Fruit fly (Drosophila melanogaster) whole organism, embryonic: ENCODE measurements around the gene Slimp.

Experiments used
- Atf-2 ChIP-seq: fragments of 200-800 bp; sonication (Bioruptor generic); optimal IDR thresholded peaks from 2 replicates; lab custom pipeline; 2016; ENCODE audit warnings: missing biosample characterization, missing genetic modification characterization
- B-H1 ChIP-seq: fragments of 200-800 bp; sonication (Bioruptor generic); IDR thresholded peaks from 3 replicates; pipeline ENCODE4 v1.3.6; 2022; ENCODE audit warnings: missing biosample characterization, missing genetic modification characterization
- BtbVII ChIP-seq: fragments of 200-800 bp; sonication (Bioruptor generic); optimal IDR thresholded peaks from 3 replicates; lab custom pipeline; 2017; ENCODE audit warnings: missing biosample characterization, mild to moderate bottlenecking, missing genetic modification characterization
- CG11504 ChIP-seq: fragments of 200-800 bp; sonication (Bioruptor generic); optimal IDR thresholded peaks from 3 replicates; lab custom pipeline; 2019; ENCODE audit warnings: missing biosample characterization, mild to moderate bottlenecking, missing genetic modification characterization, moderate library complexity
- CG11695 ChIP-seq: fragments of 200-800 bp; sonication (Bioruptor generic); IDR thresholded peaks from 3 replicates; pipeline ENCODE4 v1.3.6; 2022; ENCODE audit warnings: missing biosample characterization, missing genetic modification characterization
- CG12299 ChIP-seq: fragments of 200-800 bp; sonication (Bioruptor generic); optimal IDR thresholded peaks from 2 replicates; lab custom pipeline; 2018; ENCODE audit warnings: missing biosample characterization, mild to moderate bottlenecking, missing genetic modification characterization
- CG1233 ChIP-seq: fragments of 200-800 bp; sonication (Bioruptor generic); optimal IDR thresholded peaks from 4 replicates; lab custom pipeline; 2018; ENCODE audit warnings: missing biosample characterization, mild to moderate bottlenecking, missing genetic modification characterization
- CG14441 ChIP-seq: fragments of 200-800 bp; sonication (Bioruptor generic); IDR thresholded peaks from 2 replicates; pipeline ENCODE4 v1.3.6; 2022; ENCODE audit warnings: missing biosample characterization, missing genetic modification characterization
- CG15269 ChIP-seq: fragments of 200-800 bp; sonication (Bioruptor generic); optimal IDR thresholded peaks from 2 replicates; lab custom pipeline; 2018; ENCODE audit warnings: missing biosample characterization, mild to moderate bottlenecking, missing genetic modification characterization, moderate library complexity
- CG16815 ChIP-seq: fragments of 200-800 bp; sonication (Bioruptor generic); optimal IDR thresholded peaks from 3 replicates; lab custom pipeline; 2017; ENCODE audit warnings: missing biosample characterization, mild to moderate bottlenecking, missing genetic modification characterization
- CG17361 ChIP-seq: fragments of 200-800 bp; sonication (Bioruptor generic); IDR thresholded peaks from 3 replicates; pipeline ENCODE4 v1.3.6; 2022; ENCODE audit warnings: missing biosample characterization, missing genetic modification characterization
- CG18262 ChIP-seq: fragments of 200-800 bp; optimal IDR thresholded peaks from 3 replicates; lab custom pipeline; 2019; ENCODE audit warnings: missing biosample characterization, mild to moderate bottlenecking, missing genetic modification characterization, moderate library complexity
- CG3995 ChIP-seq: fragments of 200-800 bp; sonication (Bioruptor generic); optimal IDR thresholded peaks from 3 replicates; lab custom pipeline; 2016; ENCODE audit warnings: missing biosample characterization, missing genetic modification characterization
- CG4282 ChIP-seq: fragments of 200-800 bp; sonication (Bioruptor generic); optimal IDR thresholded peaks from 2 replicates; lab custom pipeline; 2016; ENCODE audit warnings: missing biosample characterization, missing genetic modification characterization
- CG6683 ChIP-seq: fragments of 200-800 bp; sonication (Bioruptor generic); optimal IDR thresholded peaks from 2 replicates; lab custom pipeline; 2017; ENCODE audit warnings: missing biosample characterization, mild to moderate bottlenecking, missing genetic modification characterization, missing genetic modification reagents
- CG6813 ChIP-seq: fragments of 200-800 bp; sonication (Bioruptor generic); optimal IDR thresholded peaks from 2 replicates; lab custom pipeline; 2017; ENCODE audit warnings: missing biosample characterization, missing genetic modification characterization, mild to moderate bottlenecking, moderate library complexity, missing genetic modification reagents
- CG7357 ChIP-seq: fragments of 200-800 bp; sonication (Bioruptor generic); IDR thresholded peaks from 3 replicates; pipeline ENCODE4 v1.3.6; 2022; ENCODE audit warnings: missing biosample characterization, missing genetic modification characterization
- CG7786 ChIP-seq: fragments of 200-800 bp; sonication (Bioruptor generic); optimal IDR thresholded peaks from 2 replicates; lab custom pipeline; 2016; ENCODE audit warnings: missing biosample characterization, missing genetic modification characterization
- CG8290 ChIP-seq, 3 experiments: fragments of 200-800 bp; sonication (Bioruptor generic); optimal IDR thresholded peaks; 2 replicates each; lab custom pipeline; 2016 to 2019; ENCODE audit warnings: missing biosample characterization in 3 of 3, missing genetic modification characterization in 3 of 3, mild to moderate bottlenecking in 2 of 3, moderate library complexity in 1 of 3
- CG9727 ChIP-seq: fragments of 200-800 bp; sonication (Bioruptor generic); optimal IDR thresholded peaks from 3 replicates; lab custom pipeline; 2017; ENCODE audit warnings: missing biosample characterization, mild to moderate bottlenecking, missing genetic modification characterization
- D19A ChIP-seq: fragments of 200-800 bp; optimal IDR thresholded peaks from 3 replicates; lab custom pipeline; 2019; ENCODE audit warnings: missing biosample characterization, mild to moderate bottlenecking, missing genetic modification characterization, moderate library complexity
- Deaf1 ChIP-seq: fragments of 200-800 bp; optimal IDR thresholded peaks from 3 replicates; lab custom pipeline; 2019; ENCODE audit warnings: missing biosample characterization, mild to moderate bottlenecking, missing genetic modification characterization, moderate library complexity
- Doc2 ChIP-seq: fragments of 200-800 bp; sonication (Bioruptor generic); IDR thresholded peaks from 2 replicates; pipeline ENCODE4 v1.3.6; 2022; ENCODE audit warnings: missing biosample characterization, missing genetic modification characterization
- ERR ChIP-seq: fragments of 200-800 bp; sonication (Bioruptor generic); optimal IDR thresholded peaks from 2 replicates; lab custom pipeline; 2016; ENCODE audit warnings: missing biosample characterization, missing genetic modification characterization
- H2.0 ChIP-seq: fragments of 200-800 bp; sonication (Bioruptor generic); IDR thresholded peaks from 2 replicates; pipeline ENCODE4 v1.3.6; 2022; ENCODE audit warnings: missing biosample characterization, missing genetic modification characterization
- HmgD ChIP-seq: fragments of 200-800 bp; sonication (Bioruptor generic); optimal IDR thresholded peaks from 3 replicates; lab custom pipeline; 2016; ENCODE audit warnings: missing biosample characterization, missing genetic modification characterization
- Lim3 ChIP-seq: fragments of 200-800 bp; sonication (Bioruptor generic); IDR thresholded peaks from 2 replicates; pipeline ENCODE4 v1.3.6; 2022; ENCODE audit warnings: missing biosample characterization, missing genetic modification characterization
- Nf-YA ChIP-seq: fragments of 200-800 bp; sonication (Bioruptor generic); IDR thresholded peaks from 2 replicates; pipeline ENCODE4 v1.3.6; 2022; ENCODE audit warnings: missing biosample characterization, missing genetic modification characterization
- Nf-YC ChIP-seq: fragments of 200-800 bp; optimal IDR thresholded peaks from 3 replicates; lab custom pipeline; 2019; ENCODE audit warnings: missing biosample characterization, mild to moderate bottlenecking, missing genetic modification characterization, moderate library complexity
- Opbp ChIP-seq: fragments of 200-800 bp; sonication (Bioruptor generic); IDR thresholded peaks from 3 replicates; pipeline ENCODE4 v1.3.6; 2022; ENCODE audit warnings: missing biosample characterization, missing genetic modification characterization; ENCODE audit not compliant: partially characterized antibody
- Pdp1 ChIP-seq, 2 experiments: fragments of 200-800 bp; sonication (Bioruptor generic); optimal IDR thresholded peaks; 3 replicates each; lab custom pipeline; 2016; ENCODE audit warnings: missing biosample characterization in 2 of 2, missing genetic modification characterization in 2 of 2, mild to moderate bottlenecking in 1 of 2, moderate library complexity in 1 of 2
- Side ChIP-seq: fragments of 200-800 bp; sonication (Bioruptor generic); optimal IDR thresholded peaks from 2 replicates; lab custom pipeline; 2016; ENCODE audit warnings: missing biosample characterization, missing genetic modification characterization
- Taf1 ChIP-seq: fragments of 200-800 bp; sonication (Bioruptor generic); IDR thresholded peaks from 2 replicates; pipeline ENCODE4 v1.3.6; 2022; ENCODE audit warnings: missing biosample characterization, missing genetic modification characterization
- Xrp1 ChIP-seq: fragments of 200-800 bp; sonication (Bioruptor generic); IDR thresholded peaks from 2 replicates; pipeline ENCODE4 v1.3.6; 2022; ENCODE audit warnings: missing biosample characterization, missing genetic modification characterization
- bcd ChIP-seq: fragments of 200-800 bp; sonication (Bioruptor generic); optimal IDR thresholded peaks from 2 replicates; lab custom pipeline; 2017; ENCODE audit warnings: missing biosample characterization, mild to moderate bottlenecking, missing genetic modification characterization
- bsh ChIP-seq, 2 experiments: fragments of 200-800 bp; sonication (Bioruptor generic); optimal IDR thresholded peaks; 2 replicates each; lab custom pipeline; 2017 to 2018; ENCODE audit warnings: mild to moderate bottlenecking in 2 of 2, missing biosample characterization in 2 of 2, missing genetic modification characterization in 2 of 2, moderate library complexity in 1 of 2
- ci ChIP-seq: fragments of 200-800 bp; sonication (Bioruptor generic); IDR thresholded peaks from 3 replicates; pipeline ENCODE4 v1.3.6; 2022; ENCODE audit warnings: missing biosample characterization, missing genetic modification characterization
- crol ChIP-seq: fragments of 200-800 bp; sonication (Bioruptor generic); IDR thresholded peaks from 2 replicates; pipeline ENCODE4 v1.3.6; 2022; ENCODE audit warnings: missing biosample characterization, missing genetic modification characterization
- da ChIP-seq: fragments of 200-800 bp; sonication (Bioruptor generic); optimal IDR thresholded peaks from 2 replicates; lab custom pipeline; 2016; ENCODE audit warnings: missing biosample characterization, missing genetic modification characterization
- dysf ChIP-seq: fragments of 200-800 bp; sonication (Bioruptor generic); IDR thresholded peaks from 3 replicates; pipeline ENCODE4 v1.3.6; 2022; ENCODE audit warnings: missing biosample characterization, missing genetic modification characterization
- fd102C ChIP-seq: fragments of 200-800 bp; sonication (Bioruptor generic); optimal IDR thresholded peaks from 2 replicates; lab custom pipeline; 2018; ENCODE audit warnings: missing biosample characterization, mild to moderate bottlenecking, missing genetic modification characterization, moderate library complexity
- fd3F ChIP-seq: fragments of 200-800 bp; sonication (Bioruptor generic); optimal IDR thresholded peaks from 2 replicates; lab custom pipeline; 2018; ENCODE audit warnings: missing biosample characterization, mild to moderate bottlenecking, missing genetic modification characterization, moderate library complexity
- fd64A ChIP-seq: fragments of 200-800 bp; sonication (Bioruptor generic); optimal IDR thresholded peaks from 3 replicates; lab custom pipeline; 2018; ENCODE audit warnings: missing biosample characterization, mild to moderate bottlenecking, missing genetic modification characterization
- fu2 ChIP-seq: fragments of 200-800 bp; sonication (Bioruptor generic); optimal IDR thresholded peaks from 2 replicates; lab custom pipeline; 2016; ENCODE audit warnings: missing biosample characterization, missing genetic modification characterization
- jigr1 ChIP-seq: fragments of 200-800 bp; sonication (Bioruptor generic); IDR thresholded peaks from 3 replicates; pipeline ENCODE4 v1.3.6; 2022; ENCODE audit warnings: missing biosample characterization, missing genetic modification characterization
- mld ChIP-seq: fragments of 200-800 bp; sonication (Bioruptor generic); IDR thresholded peaks from 3 replicates; pipeline ENCODE4 v1.3.6; 2022; ENCODE audit warnings: missing biosample characterization, missing genetic modification characterization; ENCODE audit not compliant: partially characterized antibody
- run ChIP-seq: fragments of 200-800 bp; sonication (Bioruptor generic); optimal IDR thresholded peaks from 3 replicates; lab custom pipeline; 2018; ENCODE audit warnings: missing biosample characterization, mild to moderate bottlenecking, missing genetic modification characterization
- tx ChIP-seq: fragments of 200-800 bp; sonication (Bioruptor generic); optimal IDR thresholded peaks from 2 replicates; lab custom pipeline; 2016; ENCODE audit warnings: missing biosample characterization, missing genetic modification characterization
- wor ChIP-seq: fragments of 200-800 bp; sonication (Bioruptor generic); IDR thresholded peaks from 2 replicates; pipeline ENCODE4 v1.3.6; 2022; ENCODE audit warnings: missing biosample characterization, missing genetic modification characterization
- zen ChIP-seq: fragments of 200-800 bp; sonication (Bioruptor generic); optimal IDR thresholded peaks from 3 replicates; lab custom pipeline; 2018; ENCODE audit warnings: missing biosample characterization, mild to moderate bottlenecking, missing genetic modification characterization, moderate library complexity

Slimp gene

DNA sequence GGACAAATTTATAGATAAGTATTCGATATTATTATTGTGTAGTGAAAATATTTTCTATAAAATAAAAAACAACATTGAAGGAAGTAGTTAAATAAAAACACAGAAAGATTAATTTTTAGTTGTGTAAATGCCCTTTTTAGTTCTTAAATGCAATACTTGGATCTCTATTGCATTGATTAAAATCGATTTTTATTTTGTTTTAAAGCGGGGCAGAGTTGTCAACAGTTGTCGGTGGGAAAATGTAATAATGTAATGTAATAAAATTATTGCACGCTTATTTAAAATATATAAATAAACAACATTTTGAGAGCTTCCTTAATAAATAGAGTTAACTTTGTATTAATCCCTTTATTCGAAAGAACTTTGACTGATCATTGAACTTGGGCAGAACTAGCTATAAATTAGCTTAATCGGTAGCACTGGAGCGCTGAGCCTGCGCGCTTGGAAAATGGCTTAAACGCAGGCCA, 14.8 kb upstream of the Slimp start, which contains the start of gene Apc2 (continued):
- TF ChIP-seq Lim3 (GFP tag; lab: Robert Waterston, UW) (no peak), CG6683 (no peak), mld (GFP tag; lab: Robert Waterston, UW) (no peak), Doc2 (GFP tag; lab: Robert Waterston, UW) (no peak), H2.0 (GFP tag; lab: Robert Waterston, UW) (peak; percentile 65), CG16815 (GFP tag; lab: Kevin White, UChicago) (peak; percentile 18), Taf1 (GFP tag; lab: Robert Waterston, UW) (0 out of 2 replicates have a peak, but pooled peaks have one; percentile 43), CG6813 (GFP tag; lab: Kevin White, UChicago) (no peak), CG1233 (GFP tag; lab: Kevin White, UChicago) (peak; percentile 51), CG14441 (GFP tag; lab: Robert Waterston, UW) (peak; percentile 64; the same call in 1 of the 2 replicates), CG7786 (no peak), CG8290 (GFP tag; optimal IDR thresholded peaks at IDR 0.05; lab: Kevin White, UChicago) (peak; percentile 85), CG8290 (tag; optimal IDR thresholded peaks at IDR 0.05; lab: Kevin White, UChicago) (peak in 1 of 2 experiments; percentile 78), bcd (GFP tag; lab: Kevin White, UChicago) (peak; percentile 57), Nf-YC (tag; lab: Kevin White, UChicago) (peak; percentile 62), fd64A (GFP tag; lab: Kevin White, UChicago) (no peak), CG15269 (peak; percentile 67), ci (GFP tag; lab: Robert Waterston, UW) (peak; percentile 64; the same call in 2 of the 3 replicates), da (GFP tag; lab: Kevin White, UChicago) (no peak), Atf-2 (GFP tag; lab: Kevin White, UChicago) (no peak), BtbVII (GFP tag; lab: Kevin White, UChicago) (no peak), CG11504 (tag; lab: Kevin White, UChicago) (peak; percentile 74), bsh (GFP tag; optimal IDR thresholded peaks at IDR 0.05; lab: Kevin White, UChicago) (peak in 1 of 2 experiments; percentile 63), tx (GFP tag; lab: Kevin White, UChicago) (no peak), crol (no peak), B-H1 (GFP tag; lab: Robert Waterston, UW) (no peak; the same call in 2 of the 3 replicates), fu2 (GFP tag; lab: Kevin White, UChicago) (no peak), wor (GFP tag; lab: Robert Waterston, UW) (0 out of 2 replicates have a peak, but pooled peaks have one; percentile 12), Side (GFP tag; lab: Kevin White, UChicago) (no peak), CG3995 (GFP tag; lab: Kevin White, UChicago) (peak; percentile 60), CG9727 (GFP tag; lab: Kevin White, UChicago) (peak; percentile 74), CG11695 (GFP tag; lab: Robert Waterston, UW) (no peak), Nf-YA (GFP tag; lab: Robert Waterston, UW) (no peak), ERR (no peak), Deaf1 (tag; lab: Kevin White, UChicago) (no peak), jigr1 (GFP tag; lab: Robert Waterston, UW) (peak; percentile 55; the same call in 1 of the 3 replicates), CG4282 (GFP tag; lab: Kevin White, UChicago) (no peak), fd3F (GFP tag; lab: Kevin White, UChicago) (peak; percentile 53), Pdp1 (GFP tag; optimal IDR thresholded peaks at IDR 0.05; lab: Kevin White, UChicago) (peak; percentile 38 to 64), Opbp (no peak), CG12299 (tag; lab: Kevin White, UChicago) (peak; percentile 16), Xrp1 (GFP tag; lab: Robert Waterston, UW) (peak; percentile 76), zen (tag; lab: Kevin White, UChicago) (peak; percentile 57), CG18262 (tag; lab: Kevin White, UChicago) (peak; percentile 75), run (no peak), fd102C (GFP tag; lab: Kevin White, UChicago) (no peak), dysf (peak; percentile 64; the same call in 2 of the 3 replicates), D19A (tag; lab: Kevin White, UChicago) (peak; percentile 65), HmgD (no peak), CG17361 (GFP tag; lab: Robert Waterston, UW) (peak; percentile 85), CG7357 (GFP tag; lab: Robert Waterston, UW) (peak; percentile 35; the same call in 1 of the 3 replicates)
